Fruit fly (Drosophila melanogaster) whole organism, embryonic: ENCODE data around the gene CG34282.

Experiments used
- B-H2 ChIP-seq: fragments of 200-800 bp; sonication (Bioruptor generic); optimal IDR thresholded peaks from 2 replicates; lab custom pipeline; 2018; ENCODE audit warnings: missing biosample characterization, mild to moderate bottlenecking, missing genetic modification characterization
- CG10654 ChIP-seq: fragments of 200-800 bp; sonication (Bioruptor generic); optimal IDR thresholded peaks from 2 replicates; lab custom pipeline; 2016; ENCODE audit warnings: missing biosample characterization, missing genetic modification characterization
- CG16779 ChIP-seq: fragments of 200-800 bp; sonication (Bioruptor generic); IDR thresholded peaks from 2 replicates; pipeline ENCODE4 v1.3.6; 2022; ENCODE audit warnings: missing biosample characterization, missing genetic modification characterization
- CG17568 ChIP-seq: fragments of 200-800 bp; sonication (Bioruptor generic); optimal IDR thresholded peaks from 2 replicates; lab custom pipeline; 2018; ENCODE audit warnings: missing biosample characterization, mild to moderate bottlenecking, missing genetic modification characterization, moderate library complexity
- CG1832 ChIP-seq: fragments of 200-800 bp; sonication (Bioruptor generic); optimal IDR thresholded peaks from 2 replicates; lab custom pipeline; 2017; ENCODE audit warnings: missing biosample characterization, mild to moderate bottlenecking, missing genetic modification characterization, inconsistent platforms
- CG2129 ChIP-seq: fragments of 200-800 bp; sonication (Bioruptor generic); IDR thresholded peaks from 2 replicates; pipeline ENCODE4 v1.3.6; 2022; ENCODE audit warnings: missing biosample characterization, missing genetic modification characterization; ENCODE audit not compliant: partially characterized antibody
- CG2199 ChIP-seq: fragments of 200-800 bp; sonication (Bioruptor generic); IDR thresholded peaks from 3 replicates; pipeline ENCODE4 v1.3.6; 2022; ENCODE audit warnings: missing biosample characterization, missing genetic modification characterization
- CG3726 ChIP-seq: fragments of 200-800 bp; sonication (Bioruptor generic); IDR thresholded peaks from 3 replicates; pipeline ENCODE4, ENCODE4 v1.3.6; 2022; ENCODE audit warnings: missing biosample characterization, missing genetic modification characterization
- CG3847 ChIP-seq: fragments of 200-800 bp; sonication (Bioruptor generic); IDR thresholded peaks from 2 replicates; pipeline ENCODE4 v1.3.6; 2022; ENCODE audit warnings: missing biosample characterization, missing genetic modification characterization
- CG42726 ChIP-seq: fragments of 200-800 bp; sonication (Bioruptor generic); IDR thresholded peaks from 2 replicates; pipeline ENCODE4 v1.3.6; 2022; ENCODE audit warnings: missing biosample characterization, missing genetic modification characterization; ENCODE audit not compliant: partially characterized antibody
- CG4424 ChIP-seq: fragments of 200-800 bp; sonication (Bioruptor generic); optimal IDR thresholded peaks from 3 replicates; lab custom pipeline; 2016; ENCODE audit warnings: missing biosample characterization, missing genetic modification characterization
- CG4707 ChIP-seq: fragments of 200-800 bp; sonication (Bioruptor generic); optimal IDR thresholded peaks from 2 replicates; lab custom pipeline; 2018; ENCODE audit warnings: missing biosample characterization, mild to moderate bottlenecking, missing genetic modification characterization, moderate library complexity
- CG6175 ChIP-seq: fragments of 200-800 bp; sonication (Bioruptor generic); IDR thresholded peaks from 3 replicates; pipeline ENCODE4 v1.3.6; 2022; ENCODE audit warnings: missing biosample characterization, missing genetic modification characterization
- CG7839 ChIP-seq: fragments of 200-800 bp; sonication (Bioruptor generic); optimal IDR thresholded peaks from 3 replicates; lab custom pipeline; 2018; ENCODE audit warnings: missing biosample characterization, mild to moderate bottlenecking, missing genetic modification characterization, moderate library complexity
- CG8388 ChIP-seq: fragments of 200-800 bp; sonication (Bioruptor generic); optimal IDR thresholded peaks from 2 replicates; lab custom pipeline; 2019; ENCODE audit warnings: missing biosample characterization, mild to moderate bottlenecking, missing genetic modification characterization, moderate library complexity
- CG9215 ChIP-seq: fragments of 200-800 bp; sonication (Bioruptor generic); IDR thresholded peaks from 2 replicates; pipeline ENCODE4 v1.3.6; 2022; ENCODE audit warnings: missing biosample characterization, missing genetic modification characterization
- CG9609 ChIP-seq: fragments of 200-800 bp; sonication (Bioruptor generic); optimal IDR thresholded peaks from 3 replicates; lab custom pipeline; 2016; ENCODE audit warnings: missing biosample characterization, missing genetic modification characterization
- Doc3 ChIP-seq: fragments of 200-800 bp; sonication (Bioruptor generic); IDR thresholded peaks from 3 replicates; pipeline ENCODE4 v1.3.6; 2022; ENCODE audit warnings: missing biosample characterization, missing genetic modification characterization; ENCODE audit not compliant: partially characterized antibody
- Dref ChIP-seq: fragments of 200-800 bp; sonication (Bioruptor generic); IDR thresholded peaks from 2 replicates; pipeline ENCODE4 v1.3.6; 2022; ENCODE audit warnings: missing biosample characterization, missing genetic modification characterization
- Drgx ChIP-seq: fragments of 200-800 bp; sonication (Bioruptor generic); IDR thresholded peaks from 2 replicates; pipeline ENCODE4 v1.3.6; 2022; ENCODE audit warnings: missing biosample characterization, missing genetic modification characterization
- HLH4C ChIP-seq: fragments of 200-800 bp; sonication (Bioruptor generic); IDR thresholded peaks from 3 replicates; pipeline ENCODE4 v1.3.6; 2022; ENCODE audit warnings: missing biosample characterization, missing genetic modification characterization; ENCODE audit not compliant: partially characterized antibody
- MESR4 ChIP-seq: fragments of 200-800 bp; sonication (Bioruptor generic); optimal IDR thresholded peaks from 2 replicates; lab custom pipeline; 2018; ENCODE audit warnings: missing biosample characterization, mild to moderate bottlenecking, missing genetic modification characterization, moderate library complexity
- Mes4 ChIP-seq: fragments of 200-800 bp; sonication (Bioruptor generic); optimal IDR thresholded peaks from 2 replicates; lab custom pipeline; 2016; ENCODE audit warnings: missing biosample characterization, missing genetic modification characterization
- NFAT ChIP-seq: fragments of 200-800 bp; sonication (Bioruptor generic); IDR thresholded peaks from 2 replicates; pipeline ENCODE4 v1.3.6; 2022; ENCODE audit warnings: missing biosample characterization, missing genetic modification characterization
- Sox100B ChIP-seq: fragments of 200-800 bp; sonication (Bioruptor generic); optimal IDR thresholded peaks from 3 replicates; lab custom pipeline; 2018; ENCODE audit warnings: missing biosample characterization, mild to moderate bottlenecking, missing genetic modification characterization
- Taf1 ChIP-seq: fragments of 200-800 bp; sonication (Bioruptor generic); IDR thresholded peaks from 2 replicates; pipeline ENCODE4 v1.3.6; 2022; ENCODE audit warnings: missing biosample characterization, missing genetic modification characterization
- Usf ChIP-seq: fragments of 200-800 bp; sonication (Bioruptor generic); optimal IDR thresholded peaks from 2 replicates; lab custom pipeline; 2017; ENCODE audit warnings: missing genotype, missing biosample characterization, missing genetic modification characterization
- ara ChIP-seq: fragments of 200-800 bp; sonication (Bioruptor generic); IDR thresholded peaks from 2 replicates; pipeline ENCODE4 v1.3.6; 2022; ENCODE audit warnings: missing biosample characterization, missing genetic modification characterization
- bab2 ChIP-seq: fragments of 200-800 bp; sonication (Bioruptor generic); optimal IDR thresholded peaks from 2 replicates; lab custom pipeline; 2016; ENCODE audit warnings: missing biosample characterization, missing genetic modification characterization
- br ChIP-seq: fragments of >200 bp; optimal IDR thresholded peaks from 2 replicates; lab custom pipeline; 2017
- bsh ChIP-seq, 2 experiments: fragments of 200-800 bp; sonication (Bioruptor generic); optimal IDR thresholded peaks; 2 replicates each; lab custom pipeline; 2017 to 2018; ENCODE audit warnings: mild to moderate bottlenecking in 2 of 2, missing biosample characterization in 2 of 2, missing genetic modification characterization in 2 of 2, moderate library complexity in 1 of 2
- cad ChIP-seq: fragments of >200 bp; optimal IDR thresholded peaks from 2 replicates; lab custom pipeline; 2017; ENCODE audit warnings: missing biosample characterization, missing genetic modification characterization
- dm ChIP-seq: fragments of 200-800 bp; sonication (Bioruptor generic); optimal IDR thresholded peaks from 3 replicates; lab custom pipeline; 2016; ENCODE audit warnings: missing biosample characterization, missing genetic modification characterization
- hbn ChIP-seq: fragments of 200-800 bp; sonication (Bioruptor generic); IDR thresholded peaks from 2 replicates; pipeline ENCODE4 v1.3.6; 2022; ENCODE audit warnings: missing biosample characterization, missing genetic modification characterization; ENCODE audit not compliant: partially characterized antibody
- ind ChIP-seq: fragments of 200-800 bp; sonication (Bioruptor generic); optimal IDR thresholded peaks from 3 replicates; lab custom pipeline; 2016; ENCODE audit warnings: missing biosample characterization, missing genetic modification characterization
- kay ChIP-seq: fragments of 200-800 bp; sonication (Bioruptor generic); optimal IDR thresholded peaks from 2 replicates; lab custom pipeline; 2016; ENCODE audit warnings: missing biosample characterization, missing genetic modification characterization
- mld ChIP-seq: fragments of 200-800 bp; sonication (Bioruptor generic); IDR thresholded peaks from 3 replicates; pipeline ENCODE4 v1.3.6; 2022; ENCODE audit warnings: missing biosample characterization, missing genetic modification characterization; ENCODE audit not compliant: partially characterized antibody
- nerfin-1 ChIP-seq: fragments of 200-800 bp; sonication (Bioruptor generic); optimal IDR thresholded peaks from 3 replicates; lab custom pipeline; 2019; ENCODE audit warnings: missing biosample characterization, mild to moderate bottlenecking, missing genetic modification characterization, moderate library complexity
- nmo ChIP-seq: fragments of 200-800 bp; sonication (Bioruptor generic); optimal IDR thresholded peaks from 2 replicates; lab custom pipeline; 2018; ENCODE audit warnings: missing biosample characterization, mild to moderate bottlenecking, missing genetic modification characterization, moderate library complexity
- nom ChIP-seq: fragments of 200-800 bp; sonication (Bioruptor generic); optimal IDR thresholded peaks from 2 replicates; lab custom pipeline; 2017; ENCODE audit warnings: missing biosample characterization, missing genetic modification characterization, mild to moderate bottlenecking, moderate library complexity, missing genetic modification reagents
- oc ChIP-seq: fragments of 200-800 bp; sonication (Bioruptor generic); optimal IDR thresholded peaks from 2 replicates; lab custom pipeline; 2018; ENCODE audit warnings: missing biosample characterization, mild to moderate bottlenecking, missing genetic modification characterization, moderate library complexity
- pita ChIP-seq: fragments of 200-800 bp; sonication (Bioruptor generic); optimal IDR thresholded peaks from 2 replicates; lab custom pipeline; 2017; ENCODE audit warnings: missing biosample characterization, mild to moderate bottlenecking, missing genetic modification characterization
- run ChIP-seq: fragments of 200-800 bp; sonication (Bioruptor generic); optimal IDR thresholded peaks from 3 replicates; lab custom pipeline; 2018; ENCODE audit warnings: missing biosample characterization, mild to moderate bottlenecking, missing genetic modification characterization
- scrt ChIP-seq: fragments of 200-800 bp; sonication (Bioruptor generic); optimal IDR thresholded peaks from 2 replicates; lab custom pipeline; 2018; ENCODE audit warnings: missing biosample characterization, mild to moderate bottlenecking, missing genetic modification characterization, moderate library complexity
- sim ChIP-seq: fragments of 200-800 bp; sonication (Bioruptor generic); IDR thresholded peaks from 2 replicates; pipeline ENCODE4 v1.3.6; 2022; ENCODE audit warnings: missing biosample characterization, missing genetic modification characterization
- slou ChIP-seq: fragments of 200-800 bp; sonication (Bioruptor generic); optimal IDR thresholded peaks from 3 replicates; lab custom pipeline; 2016; ENCODE audit warnings: missing biosample characterization, missing genetic modification characterization
- sob ChIP-seq: fragments of 200-800 bp; sonication (Bioruptor generic); IDR thresholded peaks from 2 replicates; pipeline ENCODE4 v1.3.6; 2022; ENCODE audit warnings: missing biosample characterization, missing genetic modification characterization
- tgo ChIP-seq: fragments of 200-800 bp; sonication (Bioruptor generic); IDR thresholded peaks from 3 replicates; pipeline ENCODE4 v1.3.6; 2022; ENCODE audit warnings: missing biosample characterization, missing genetic modification characterization
- zfh2 ChIP-seq: fragments of 200-800 bp; sonication (Bioruptor generic); optimal IDR thresholded peaks from 2 replicates; lab custom pipeline; 2016; ENCODE audit warnings: missing biosample characterization, missing genetic modification characterization

The CG34282 gene

DNA sequence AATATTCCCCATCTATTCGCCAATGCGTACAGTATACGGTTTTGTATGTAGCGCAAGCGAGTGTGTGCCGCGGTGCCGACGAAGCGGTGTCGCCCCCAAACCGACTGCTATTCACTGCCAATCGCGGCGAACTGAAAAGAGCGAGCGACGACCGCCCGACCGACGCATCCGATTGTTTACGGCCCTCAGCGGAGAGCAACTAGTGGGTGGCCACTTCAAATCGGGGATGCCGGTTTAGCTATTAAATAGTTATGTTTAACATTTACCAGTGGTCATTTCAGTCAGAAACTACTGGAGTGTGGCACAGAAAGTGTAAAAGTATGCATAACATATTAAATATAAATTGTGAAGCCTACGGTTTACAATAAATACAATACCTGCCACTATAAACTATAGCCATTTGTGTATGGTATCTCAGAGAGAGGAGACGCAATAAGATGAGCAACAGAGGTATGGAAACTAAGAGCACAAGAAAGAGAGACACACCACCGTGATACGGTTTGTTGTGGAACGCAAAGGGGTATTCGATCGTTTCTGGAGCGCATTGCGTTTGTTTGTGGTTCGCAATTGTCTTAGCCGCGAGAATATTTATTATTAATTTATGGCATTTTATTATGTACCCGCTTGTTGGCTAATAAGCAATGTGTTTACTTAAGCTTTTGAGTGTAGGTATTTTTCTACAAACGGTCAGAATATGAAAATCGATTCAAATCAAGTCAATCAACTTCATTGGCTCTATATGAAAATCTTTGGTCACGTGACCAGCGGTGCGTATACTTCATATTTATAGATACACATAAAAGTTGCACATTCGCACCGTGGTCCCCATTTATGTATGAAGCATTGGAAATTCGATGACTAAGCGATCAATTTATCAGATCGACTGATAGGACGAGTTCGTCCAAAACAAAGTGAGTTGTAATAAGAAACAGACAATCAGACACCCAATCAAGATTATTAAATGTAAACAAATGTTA, 45.2 kb downstream of the CG34282 start (continued):
- TF ChIP-seq Drgx (GFP tag; lab: Robert Waterston, UW) (no peak), kay (GFP tag; lab: Kevin White, UChicago) (no peak), ind (GFP tag; lab: Kevin White, UChicago) (no peak), NFAT (GFP tag; lab: Robert Waterston, UW) (peak; percentile 30; the same call in 1 of the 2 replicates), sim (GFP tag; lab: Robert Waterston, UW) (no peak), nom (GFP tag; lab: Kevin White, UChicago) (peak; percentile 28), cad (GFP tag; lab: Kevin White, UChicago) (no peak), run (tag; lab: Kevin White, UChicago) (no peak), bab2 (no peak), CG17568 (GFP tag; lab: Kevin White, UChicago) (no peak), br (no peak), CG2199 (GFP tag; lab: Robert Waterston, UW) (no peak), CG9215 (GFP tag; lab: Robert Waterston, UW) (no peak), CG1832 (GFP tag; lab: Kevin White, UChicago) (no peak), MESR4 (GFP tag; lab: Kevin White, UChicago) (no peak), oc (tag; lab: Kevin White, UChicago) (no peak), tgo (GFP tag; lab: Robert Waterston, UW) (no peak), CG4707 (GFP tag; lab: Kevin White, UChicago) (no peak), Mes4 (no peak), CG3726 (GFP tag; lab: Robert Waterston, UW) (no peak), B-H2 (GFP tag; lab: Kevin White, UChicago) (no peak), Sox100B (peak; percentile 2), pita (no peak), CG16779 (GFP tag; lab: Robert Waterston, UW) (no peak), CG2129 (GFP tag; lab: Robert Waterston, UW) (no peak), HLH4C (GFP tag; lab: Robert Waterston, UW) (no peak), CG42726 (peak; percentile 56; the same call in 1 of the 2 replicates), CG8388 (GFP tag; lab: Kevin White, UChicago) (no peak), CG9609 (GFP tag; lab: Kevin White, UChicago) (no peak), zfh2 (no peak), CG3847 (GFP tag; lab: Robert Waterston, UW) (peak; percentile 28; the same call in 1 of the 2 replicates), Dref (GFP tag; lab: Robert Waterston, UW) (0 out of 2 replicates have a peak, but pooled peaks have one; percentile 27), ara (GFP tag; lab: Robert Waterston, UW) (no peak), scrt (peak; percentile 95), nerfin-1 (no peak), CG7839 (no peak), slou (GFP tag; lab: Kevin White, UChicago) (no peak), Doc3 (GFP tag; lab: Robert Waterston, UW) (no peak), mld (GFP tag; lab: Robert Waterston, UW) (no peak), bsh (GFP tag; optimal IDR thresholded peaks at IDR 0.05; lab: Kevin White, UChicago) (no peak), CG10654 (GFP tag; lab: Kevin White, UChicago) (no peak), CG6175 (GFP tag; lab: Robert Waterston, UW) (peak; percentile 91), dm (no peak), sob (GFP tag; lab: Robert Waterston, UW) (no peak), Usf (no peak), Taf1 (GFP tag; lab: Robert Waterston, UW) (no peak), hbn (GFP tag; lab: Robert Waterston, UW) (peak; percentile 33; the same call in 1 of the 2 replicates), nmo (GFP tag; lab: Kevin White, UChicago) (no peak), CG4424 (no peak)
